Worm (Caenorhabditis elegans): Measurements from ENCODE around the gene ran-2.

DNA sequence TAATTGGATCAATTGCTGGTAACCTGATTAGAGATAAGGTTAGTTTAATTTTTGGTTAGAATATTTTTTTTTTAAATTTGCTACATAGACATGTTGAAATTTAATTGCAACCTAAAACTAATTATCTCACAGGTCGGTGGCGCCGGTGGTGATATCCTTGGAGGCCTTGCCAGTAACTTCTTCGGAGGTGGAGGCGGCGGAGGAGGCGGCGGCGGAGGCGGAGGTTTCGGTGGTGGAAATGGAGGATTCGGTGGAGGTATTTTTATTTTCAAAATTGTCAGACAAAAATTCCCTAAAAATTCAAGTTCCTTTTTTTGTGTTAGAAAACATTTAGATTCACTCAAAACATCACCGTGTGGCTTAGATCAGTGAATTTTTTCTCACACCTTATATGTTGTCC lies 47.9 kb downstream of the ran-2 start:
- TF ChIP-seq nhr-179 (tag; optimal IDR thresholded peaks at IDR 0.05) (no peak), Y95B8A.8 (GFP tag; IDR thresholded peaks at IDR 0.05) (no peak), dpl-1 (GFP tag; optimal IDR thresholded peaks at IDR 0.05) (no peak), hmg-1.2 (GFP tag; IDR thresholded peaks at IDR 0.05) (no peak), sdz-38 (tag; optimal IDR thresholded peaks at IDR 0.05) (no peak), pha-4 (tag; optimal IDR thresholded peaks at IDR 0.05) (no peak), lsl-1 (GFP tag; optimal IDR thresholded peaks at IDR 0.05) (no peak), mel-28 (tag; optimal IDR thresholded peaks at IDR 0.05; ENCODE audit: borderline replicate concordance) (no peak), ama-1 (optimal IDR thresholded peaks at IDR 0.05) (no peak), ama-1 (GFP tag; optimal IDR thresholded peaks at IDR 0.05) (no peak), ets-4 (GFP tag; optimal IDR thresholded peaks at IDR 0.05) (no peak), unc-130 (GFP tag; optimal IDR thresholded peaks at IDR 0.05) (no peak)
